Worm (Caenorhabditis elegans) whole organism, L2 larva: ENCODE data around the gene heri-1.

Experiments used
- aly-2 ChIP-seq: fragments of 150-350 bp; optimal IDR thresholded peaks from 2 replicates; lab custom pipeline; 2014; ENCODE audit warnings: missing biosample characterization, missing genetic modification characterization
- ama-1 ChIP-seq: fragments of 150-350 bp; optimal IDR thresholded peaks from 2 replicates; lab custom pipeline; 2018; ENCODE audit warnings: inconsistent platforms
- ceh-16 ChIP-seq: fragments of 150-350 bp; optimal IDR thresholded peaks from 2 replicates; lab custom pipeline; 2014; ENCODE audit warnings: missing biosample characterization, missing genetic modification characterization
- crh-2 ChIP-seq: sonication (generic microtip); optimal IDR thresholded peaks from 2 replicates; lab custom pipeline; 2017; ENCODE audit warnings: missing biosample characterization, missing genetic modification characterization
- fos-1 ChIP-seq: fragments of 150-350 bp; optimal IDR thresholded peaks from 2 replicates; lab custom pipeline; 2014; ENCODE audit warnings: missing biosample characterization, missing genetic modification characterization
- lin-13 ChIP-seq: fragments of 150-350 bp; optimal IDR thresholded peaks from 2 replicates; lab custom pipeline; 2014; ENCODE audit warnings: missing biosample characterization, missing genetic modification reagents, missing genetic modification characterization
- lsy-2 ChIP-seq, 2 experiments: fragments of 150-350 bp in 1 of 2; sonication (generic microtip) in 1 of 2; optimal IDR thresholded peaks; 2 replicates each; lab custom pipeline; 2014 to 2017; ENCODE audit warnings: missing biosample characterization in 2 of 2, missing genetic modification characterization in 2 of 2
- nhr-11 ChIP-seq: fragments of 150-350 bp; optimal IDR thresholded peaks from 2 replicates; lab custom pipeline; 2014; ENCODE audit warnings: missing biosample characterization, missing genetic modification characterization
- nhr-129 ChIP-seq: fragments of 150-350 bp; optimal IDR thresholded peaks from 2 replicates; lab custom pipeline; 2014; ENCODE audit warnings: missing biosample characterization, missing genetic modification characterization
- snpc-4 ChIP-seq: fragments of 150-350 bp; optimal IDR thresholded peaks from 2 replicates; lab custom pipeline; 2014; ENCODE audit warnings: missing biosample characterization, missing genetic modification characterization

- no peak for TF ChIP-seq lsy-2 (tag; optimal IDR thresholded peaks at IDR 0.05; lab: Kevin White, UChicago)
- TF ChIP-seq snpc-4 (tag; lab: Kevin White, UChicago): no peak
- no peak for TF ChIP-seq ceh-16
- TF ChIP-seq fos-1: no peak
- no peak for TF ChIP-seq crh-2 (tag; lab: Kevin White, UChicago)
- no peak for TF ChIP-seq ama-1
- TF ChIP-seq aly-2: no peak
- no peak for TF ChIP-seq lin-13 (GFP tag; lab: Kevin White, UChicago)
- no peak for TF ChIP-seq nhr-11 (tag; lab: Kevin White, UChicago)
- TF ChIP-seq nhr-129 (tag; lab: Kevin White, UChicago): no peak
These were observed 32.3 kb downstream of the heri-1 start, which contains the start of gene fbf-1 for ce11 chrII:6080743-6081142.
